Fruit fly (Drosophila melanogaster): ENCODE data around the gene Uvrag.

- TF ChIP-seq CG12605 (GFP tag; IDR thresholded peaks at IDR 0.05) (no peak), CG10348 (GFP tag; IDR thresholded peaks at IDR 0.05) (no peak), gl (tag; optimal IDR thresholded peaks at IDR 0.05) (no peak), CG4496 (GFP tag; IDR thresholded peaks at IDR 0.05) (no peak), fd96Ca (GFP tag; IDR thresholded peaks at IDR 0.05) (no peak), CG15710 (tag; optimal IDR thresholded peaks at IDR 0.05) (no peak), rn (GFP tag; IDR thresholded peaks at IDR 0.05) (no peak), Snoo (tag; optimal IDR thresholded peaks at IDR 0.05) (no peak), Ets98B (GFP tag; IDR thresholded peaks at IDR 0.05) (no peak), EcR (GFP tag; optimal IDR thresholded peaks at IDR 0.05) (no peak), CG8159 (tag; optimal IDR thresholded peaks at IDR 0.05) (no peak), CG14655 (GFP tag; optimal IDR thresholded peaks at IDR 0.05) (no peak), Pif1A (GFP tag; optimal IDR thresholded peaks at IDR 0.05) (no peak)
Observed at dm6 chr2L:13305000-13305399, 18.4 kb downstream of the Uvrag start.
